Worm (Caenorhabditis elegans) whole organism, L1 larva: Measurements from ENCODE around the gene ZK593.2.

Experiments
- aly-2 ChIP-seq: fragments of 150-350 bp; optimal IDR thresholded peaks from 2 replicates; lab custom pipeline; 2014; ENCODE audit warnings: missing biosample characterization, missing genetic modification characterization
- lir-3 ChIP-seq: sonication (generic microtip); optimal IDR thresholded peaks from 2 replicates; lab custom pipeline; 2016; ENCODE audit warnings: mild to moderate bottlenecking, missing genetic modification characterization, moderate library complexity, missing compliant biosample characterization; ENCODE audit not compliant: poor library complexity
- lsy-2 ChIP-seq, 2 experiments: fragments of 150-350 bp; optimal IDR thresholded peaks; 2 replicates each; lab custom pipeline; 2014; ENCODE audit warnings: missing biosample characterization in 2 of 2, missing genetic modification characterization in 2 of 2
- unc-130 ChIP-seq: fragments of 150-350 bp; optimal IDR thresholded peaks from 2 replicates; lab custom pipeline; 2017; ENCODE audit warnings: missing biosample characterization, missing genetic modification characterization, inconsistent platforms
- unc-62 ChIP-seq: fragments of 150-350 bp; optimal IDR thresholded peaks from 2 replicates; lab custom pipeline; 2014; ENCODE audit warnings: missing biosample characterization, missing genetic modification reagents, missing genetic modification characterization
- ztf-11 ChIP-seq, 2 experiments: sonication (generic microtip); optimal IDR thresholded peaks; 2 replicates each; lab custom pipeline; 2016 to 2017; ENCODE audit warnings: missing genetic modification characterization in 2 of 2, missing biosample characterization in 1 of 2, missing compliant biosample characterization in 1 of 2

DNA sequence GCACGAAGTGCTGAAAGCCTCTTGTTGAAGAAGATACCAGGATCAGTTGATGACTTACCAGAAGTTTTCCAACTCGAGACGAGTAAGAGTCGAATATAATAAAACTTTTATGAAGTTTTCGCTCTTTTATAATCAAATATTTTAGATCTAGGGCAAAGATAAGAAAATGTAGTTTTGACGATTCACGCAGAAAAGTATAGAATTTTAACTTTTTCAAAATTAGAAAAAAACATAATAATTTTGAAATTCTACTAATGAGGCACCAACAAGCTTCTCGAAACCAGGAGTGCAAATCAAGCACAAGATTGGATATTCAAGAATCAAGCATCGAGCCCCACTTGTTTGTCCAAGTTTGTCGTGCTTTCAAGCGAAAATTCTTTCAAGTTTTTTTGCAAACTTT lies 35.6 kb downstream of the ZK593.2 start, which contains the start of gene Y69E1A.1:
- TF ChIP-seq unc-130 (tag; lab: Kevin White, UChicago) (no peak), ztf-11 (tag; optimal IDR thresholded peaks at IDR 0.05; lab: Kevin White, UChicago) (no peak), lir-3 (no peak), aly-2 (no peak), lsy-2 (tag; optimal IDR thresholded peaks at IDR 0.05; lab: Kevin White, UChicago) (no peak), unc-62 (GFP tag; lab: Kevin White, UChicago) (no peak)
